Worm (Caenorhabditis elegans) whole organism, midembryonic: ENCODE data around the gene acl-8.

ENCODE experiments used
- T22C8.4 ChIP-seq: fragments of 200-800 bp; sonication (Bioruptor generic); IDR thresholded peaks from 2 replicates; pipeline ENCODE4 v1.3.6; 2022; ENCODE audit warnings: missing genetic modification characterization, missing compliant biosample characterization
- cog-1 ChIP-seq: sonication (generic microtip); optimal IDR thresholded peaks from 2 replicates; lab custom pipeline; 2016; ENCODE audit warnings: missing genetic modification characterization, missing compliant biosample characterization
- flt-1 ChIP-seq: fragments of 200-800 bp; sonication (Bioruptor generic); IDR thresholded peaks from 2 replicates; pipeline ENCODE4 v1.3.6; 2022; ENCODE audit warnings: missing genetic modification characterization, missing compliant biosample characterization
- klf-2 ChIP-seq: fragments of 200-800 bp; sonication (Bioruptor generic); conservative IDR thresholded peaks from 2 replicates; pipeline ENCODE4 v1.3.6; 2022; ENCODE audit warnings: missing genetic modification reagents, missing genetic modification characterization, missing compliant biosample characterization
- med-1 ChIP-seq: sonication (generic microtip); optimal IDR thresholded peaks from 2 replicates; lab custom pipeline; 2017; ENCODE audit warnings: missing genetic modification characterization, mild to moderate bottlenecking, missing compliant biosample characterization, antibody characterized with exemption, missing genetic modification reagents; ENCODE audit not compliant: insufficient read depth
- tab-1 ChIP-seq: fragments of 200-800 bp; sonication (Bioruptor generic); IDR thresholded peaks from 2 replicates; pipeline ENCODE4 v1.3.6; 2022; ENCODE audit warnings: missing genetic modification characterization, missing compliant biosample characterization
- ztf-23 ChIP-seq: fragments of 200-800 bp; sonication (Bioruptor generic); IDR thresholded peaks from 2 replicates; pipeline ENCODE4 v1.3.6; 2022; ENCODE audit warnings: missing genetic modification reagents, missing genetic modification characterization, missing compliant biosample characterization
- ztf-29 ChIP-seq: fragments of 200-800 bp; sonication (Bioruptor generic); IDR thresholded peaks from 2 replicates; pipeline ENCODE4 v1.3.6; 2022; ENCODE audit warnings: missing genetic modification reagents, missing genetic modification characterization, missing compliant biosample characterization

- TF ChIP-seq ztf-23 (no peak), med-1 (GFP tag; lab: Kevin White, UChicago) (no peak), T22C8.4 (GFP tag; lab: Robert Waterston, UW) (no peak), ztf-29 (GFP tag; lab: Robert Waterston, UW) (no peak), flt-1 (GFP tag; lab: Robert Waterston, UW) (no peak), cog-1 (tag; lab: Kevin White, UChicago) (no peak), klf-2 (GFP tag; lab: Robert Waterston, UW) (no peak), tab-1 (GFP tag; lab: Robert Waterston, UW) (no peak)
Observed at ce11 chrV:6400950-6401551, 49.6 kb upstream of the acl-8 start.
